Fruit fly (Drosophila melanogaster) whole organism, embryonic: ENCODE measurements around the gene CG11168.

Experiments used
- B-H1 ChIP-seq: fragments of 200-800 bp; sonication (Bioruptor generic); IDR thresholded peaks from 3 replicates; pipeline ENCODE4 v1.3.6; 2022; ENCODE audit warnings: missing biosample characterization, missing genetic modification characterization
- CG10654 ChIP-seq: fragments of 200-800 bp; sonication (Bioruptor generic); optimal IDR thresholded peaks from 2 replicates; lab custom pipeline; 2016; ENCODE audit warnings: missing biosample characterization, missing genetic modification characterization
- CG11093 ChIP-seq: fragments of 200-800 bp; sonication (Bioruptor generic); IDR thresholded peaks from 3 replicates; pipeline ENCODE4 v1.3.6; 2022; ENCODE audit warnings: missing biosample characterization, missing genetic modification characterization
- CG11560 ChIP-seq: fragments of 200-800 bp; sonication (Bioruptor generic); IDR thresholded peaks from 3 replicates; pipeline ENCODE4 v1.3.6; 2022; ENCODE audit warnings: missing biosample characterization, missing genetic modification characterization
- CG12769 ChIP-seq: fragments of 200-800 bp; sonication (Bioruptor generic); optimal IDR thresholded peaks from 2 replicates; lab custom pipeline; 2019; ENCODE audit warnings: missing biosample characterization, mild to moderate bottlenecking, missing genetic modification characterization, moderate library complexity
- CG14014 ChIP-seq: fragments of 200-800 bp; sonication (Bioruptor generic); IDR thresholded peaks from 2 replicates; pipeline ENCODE4 v1.3.6; 2022; ENCODE audit warnings: missing biosample characterization, missing genetic modification characterization
- CG14441 ChIP-seq: fragments of 200-800 bp; sonication (Bioruptor generic); IDR thresholded peaks from 2 replicates; pipeline ENCODE4 v1.3.6; 2022; ENCODE audit warnings: missing biosample characterization, missing genetic modification characterization
- CG17568 ChIP-seq: fragments of 200-800 bp; sonication (Bioruptor generic); optimal IDR thresholded peaks from 2 replicates; lab custom pipeline; 2018; ENCODE audit warnings: missing biosample characterization, mild to moderate bottlenecking, missing genetic modification characterization, moderate library complexity
- CG17912 ChIP-seq: fragments of 200-800 bp; sonication (Bioruptor generic); optimal IDR thresholded peaks from 2 replicates; lab custom pipeline; 2018; ENCODE audit warnings: missing biosample characterization, mild to moderate bottlenecking, missing genetic modification characterization
- CG18011 ChIP-seq: fragments of 200-800 bp; sonication (Bioruptor generic); optimal IDR thresholded peaks from 2 replicates; lab custom pipeline; 2017; ENCODE audit warnings: missing biosample characterization, missing genetic modification characterization, mild to moderate bottlenecking, moderate library complexity, missing genotype
- CG1832 ChIP-seq: fragments of 200-800 bp; sonication (Bioruptor generic); optimal IDR thresholded peaks from 2 replicates; lab custom pipeline; 2017; ENCODE audit warnings: missing biosample characterization, mild to moderate bottlenecking, missing genetic modification characterization, inconsistent platforms
- CG2199 ChIP-seq: fragments of 200-800 bp; sonication (Bioruptor generic); IDR thresholded peaks from 3 replicates; pipeline ENCODE4 v1.3.6; 2022; ENCODE audit warnings: missing biosample characterization, missing genetic modification characterization
- CG32532 ChIP-seq: fragments of 200-800 bp; sonication (Bioruptor generic); IDR thresholded peaks from 2 replicates; pipeline ENCODE4 v1.3.6; 2022; ENCODE audit warnings: missing biosample characterization, missing genetic modification characterization
- CG32772 ChIP-seq: fragments of 200-800 bp; sonication (Bioruptor generic); IDR thresholded peaks from 2 replicates; pipeline ENCODE4 v1.3.6; 2022; ENCODE audit warnings: missing biosample characterization, missing genetic modification characterization
- CG33557 ChIP-seq: fragments of 200-800 bp; sonication (Bioruptor generic); optimal IDR thresholded peaks from 2 replicates; lab custom pipeline; 2019; ENCODE audit warnings: missing biosample characterization, mild to moderate bottlenecking, missing genetic modification characterization, moderate library complexity
- CG6254 ChIP-seq: fragments of 200-800 bp; sonication (Bioruptor generic); optimal IDR thresholded peaks from 3 replicates; lab custom pipeline; 2017; ENCODE audit warnings: mild to moderate bottlenecking, missing biosample characterization, missing genetic modification reagents, missing genetic modification characterization
- CG6272 ChIP-seq: fragments of 200-800 bp; sonication (Bioruptor generic); IDR thresholded peaks from 2 replicates; pipeline ENCODE4 v1.3.6; 2022; ENCODE audit warnings: missing biosample characterization, missing genetic modification characterization
- CG7745 ChIP-seq: fragments of 200-800 bp; sonication (Bioruptor generic); optimal IDR thresholded peaks from 2 replicates; lab custom pipeline; 2018; ENCODE audit warnings: missing biosample characterization, mild to moderate bottlenecking, missing genetic modification characterization, moderate library complexity
- CG8359 ChIP-seq: fragments of 200-800 bp; sonication (Bioruptor generic); optimal IDR thresholded peaks from 2 replicates; lab custom pipeline; 2017; ENCODE audit warnings: missing biosample characterization, mild to moderate bottlenecking, missing genetic modification characterization, borderline replicate concordance
- CG9797 ChIP-seq: fragments of 200-800 bp; sonication (Bioruptor generic); optimal IDR thresholded peaks from 3 replicates; lab custom pipeline; 2018; ENCODE audit warnings: missing biosample characterization, mild to moderate bottlenecking, missing genetic modification characterization
- D19B ChIP-seq: fragments of 200-800 bp; sonication (Bioruptor generic); optimal IDR thresholded peaks from 2 replicates; lab custom pipeline; 2017; ENCODE audit warnings: missing biosample characterization, mild to moderate bottlenecking, missing genetic modification characterization
- E2f2 ChIP-seq: fragments of 200-800 bp; sonication (Bioruptor generic); IDR thresholded peaks from 2 replicates; pipeline ENCODE4 v1.3.6; 2022; ENCODE audit warnings: missing biosample characterization, missing genetic modification characterization
- GATAe ChIP-seq: fragments of 200-800 bp; sonication (Bioruptor generic); conservative IDR thresholded peaks from 2 replicates; pipeline ENCODE4 v1.3.6; 2022; ENCODE audit warnings: missing biosample characterization, missing genetic modification characterization
- Gsc ChIP-seq: fragments of 200-800 bp; sonication (Bioruptor generic); IDR thresholded peaks from 2 replicates; pipeline ENCODE4 v1.3.6; 2022; ENCODE audit warnings: missing biosample characterization, missing genetic modification characterization
- MBD-R2 ChIP-seq: fragments of 200-800 bp; sonication (Bioruptor generic); IDR thresholded peaks from 2 replicates; pipeline ENCODE4 v1.3.6; 2022; ENCODE audit warnings: missing biosample characterization, missing genetic modification characterization
- NC2β ChIP-seq: fragments of 200-800 bp; sonication (Bioruptor generic); optimal IDR thresholded peaks from 2 replicates; lab custom pipeline; 2016; ENCODE audit warnings: missing biosample characterization, missing genetic modification characterization
- Nf-YA ChIP-seq: fragments of 200-800 bp; sonication (Bioruptor generic); IDR thresholded peaks from 2 replicates; pipeline ENCODE4 v1.3.6; 2022; ENCODE audit warnings: missing biosample characterization, missing genetic modification characterization
- Ravus ChIP-seq: fragments of 200-800 bp; sonication (Bioruptor generic); IDR thresholded peaks from 2 replicates; pipeline ENCODE4 v1.3.6; 2022; ENCODE audit warnings: missing biosample characterization, missing genetic modification characterization
- Rfx ChIP-seq: fragments of 200-800 bp; sonication (Bioruptor generic); IDR thresholded peaks from 2 replicates; pipeline ENCODE4 v1.3.6; 2022; ENCODE audit warnings: missing biosample characterization, missing genetic modification characterization
- Scr ChIP-seq: fragments of 200-800 bp; sonication (Bioruptor generic); IDR thresholded peaks from 2 replicates; pipeline ENCODE4 v1.3.6; 2022; ENCODE audit warnings: missing biosample characterization, missing genetic modification characterization; ENCODE audit not compliant: partially characterized antibody
- Side ChIP-seq: fragments of 200-800 bp; sonication (Bioruptor generic); optimal IDR thresholded peaks from 2 replicates; lab custom pipeline; 2016; ENCODE audit warnings: missing biosample characterization, missing genetic modification characterization
- Sin3A ChIP-seq: fragments of >200 bp; optimal IDR thresholded peaks from 2 replicates; lab custom pipeline; 2018
- YL-1 ChIP-seq: fragments of 200-800 bp; sonication (Bioruptor generic); optimal IDR thresholded peaks from 3 replicates; lab custom pipeline; 2017; ENCODE audit warnings: missing biosample characterization, mild to moderate bottlenecking, missing genetic modification characterization
- abd-A ChIP-seq: fragments of 200-800 bp; sonication (Bioruptor generic); optimal IDR thresholded peaks from 3 replicates; lab custom pipeline; 2019; ENCODE audit warnings: missing biosample characterization, mild to moderate bottlenecking, missing genetic modification characterization, moderate library complexity
- amos ChIP-seq: fragments of 200-800 bp; sonication (Bioruptor generic); IDR thresholded peaks from 2 replicates; pipeline ENCODE4 v1.3.6; 2022; ENCODE audit warnings: missing biosample characterization, missing genetic modification characterization; ENCODE audit not compliant: partially characterized antibody
- ash1 ChIP-seq: fragments of 200-800 bp; sonication (Bioruptor generic); optimal IDR thresholded peaks from 2 replicates; lab custom pipeline; 2018; ENCODE audit warnings: missing biosample characterization, mild to moderate bottlenecking, missing genetic modification characterization
- cas ChIP-seq: fragments of 200-800 bp; sonication (Bioruptor generic); IDR thresholded peaks from 2 replicates; pipeline ENCODE4 v1.3.6; 2022; ENCODE audit warnings: missing biosample characterization, missing genetic modification characterization
- dimm ChIP-seq: fragments of 200-800 bp; sonication (Bioruptor generic); IDR thresholded peaks from 2 replicates; pipeline ENCODE4 v1.3.6; 2022; ENCODE audit warnings: missing biosample characterization, missing genetic modification characterization
- en ChIP-seq: fragments of 200-800 bp; sonication (Bioruptor generic); optimal IDR thresholded peaks from 2 replicates; lab custom pipeline; 2016; ENCODE audit warnings: missing biosample characterization, missing genetic modification characterization
- fd3F ChIP-seq: fragments of 200-800 bp; sonication (Bioruptor generic); optimal IDR thresholded peaks from 2 replicates; lab custom pipeline; 2018; ENCODE audit warnings: missing biosample characterization, mild to moderate bottlenecking, missing genetic modification characterization, moderate library complexity
- gcm2 ChIP-seq: fragments of 200-800 bp; sonication (Bioruptor generic); optimal IDR thresholded peaks from 2 replicates; lab custom pipeline; 2016; ENCODE audit warnings: missing biosample characterization, missing genetic modification characterization
- lbe ChIP-seq: fragments of 200-800 bp; sonication (Bioruptor generic); optimal IDR thresholded peaks from 2 replicates; lab custom pipeline; 2016; ENCODE audit warnings: missing biosample characterization, mild to moderate bottlenecking, missing genetic modification characterization
- otp ChIP-seq: fragments of 200-800 bp; sonication (Bioruptor generic); IDR thresholded peaks from 3 replicates; pipeline ENCODE4, ENCODE4 v1.3.6; 2022; ENCODE audit warnings: missing biosample characterization, missing genetic modification characterization
- pb ChIP-seq: fragments of 200-800 bp; sonication (Bioruptor generic); optimal IDR thresholded peaks from 3 replicates; lab custom pipeline; 2016; ENCODE audit warnings: missing biosample characterization, missing genetic modification characterization
- pfk ChIP-seq: fragments of 200-800 bp; sonication (Bioruptor generic); optimal IDR thresholded peaks from 2 replicates; lab custom pipeline; 2018; ENCODE audit warnings: missing biosample characterization, mild to moderate bottlenecking, missing genetic modification characterization, moderate library complexity
- psq ChIP-seq: fragments of 200-800 bp; sonication (Bioruptor generic); optimal IDR thresholded peaks from 2 replicates; lab custom pipeline; 2017; ENCODE audit warnings: missing biosample characterization, missing genetic modification characterization
- rib ChIP-seq: fragments of 200-800 bp; sonication (Bioruptor generic); IDR thresholded peaks from 2 replicates; pipeline ENCODE4 v1.3.6; 2022; ENCODE audit warnings: missing biosample characterization, missing genetic modification characterization
- unc-4 ChIP-seq: fragments of 200-800 bp; sonication (Bioruptor generic); IDR thresholded peaks from 2 replicates; pipeline ENCODE4 v1.3.6; 2022; ENCODE audit warnings: missing biosample characterization, missing genetic modification characterization; ENCODE audit not compliant: partially characterized antibody
- unpg ChIP-seq: fragments of 200-800 bp; sonication (Bioruptor generic); optimal IDR thresholded peaks from 3 replicates; lab custom pipeline; 2018; ENCODE audit warnings: missing biosample characterization, mild to moderate bottlenecking, missing genetic modification characterization, moderate library complexity
- vfl ChIP-seq: fragments of 200-800 bp; sonication (Bioruptor generic); optimal IDR thresholded peaks from 2 replicates; lab custom pipeline; 2016; ENCODE audit warnings: missing biosample characterization, missing genetic modification characterization
- vnd ChIP-seq: fragments of 200-800 bp; sonication (Bioruptor generic); IDR thresholded peaks from 3 replicates; pipeline ENCODE4 v1.3.6; 2022; ENCODE audit warnings: missing biosample characterization, missing genetic modification characterization; ENCODE audit not compliant: partially characterized antibody

The CG11168 gene

DNA sequence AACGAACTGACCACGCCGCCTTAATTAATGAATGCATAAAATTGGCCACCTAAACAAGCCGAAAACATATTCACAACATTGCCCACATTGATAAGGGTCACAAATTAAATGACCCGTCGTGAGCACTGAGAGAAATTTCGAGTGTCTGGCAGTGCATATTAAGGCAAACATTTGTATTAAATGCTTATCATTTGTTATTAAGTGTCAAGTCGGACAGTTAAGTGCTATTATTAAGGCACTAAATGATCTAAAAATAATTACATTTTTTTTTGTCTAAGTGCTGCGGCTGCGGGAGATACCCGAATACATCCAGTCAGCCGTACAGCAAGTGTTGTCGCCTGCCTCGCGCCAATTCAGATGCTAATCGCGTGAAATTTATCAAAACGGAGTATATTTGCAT is 44.6 kb downstream of the CG11168 start (continued):
- TF ChIP-seq CG17568 (GFP tag; lab: Kevin White, UChicago) (no peak), YL-1 (no peak), ash1 (no peak), CG9797 (GFP tag; lab: Kevin White, UChicago) (no peak), CG8359 (GFP tag; lab: Kevin White, UChicago) (peak; percentile 1), cas (GFP tag; lab: Robert Waterston, UW) (0 out of 2 replicates have a peak, but pooled peaks have one; percentile 19), lbe (GFP tag; lab: Kevin White, UChicago) (peak; percentile 24), vfl (GFP tag; lab: Kevin White, UChicago) (no peak), CG32532 (GFP tag; lab: Robert Waterston, UW) (peak; percentile 77), CG11560 (tag; lab: Robert Waterston, UW) (0 out of 3 replicates have a peak, but pooled peaks have one; percentile 41), Scr (GFP tag; lab: Robert Waterston, UW) (no peak), CG7745 (tag; lab: Kevin White, UChicago) (no peak), rib (GFP tag; lab: Robert Waterston, UW) (0 out of 2 replicates have a peak, but pooled peaks have one; percentile 15), Gsc (GFP tag; lab: Robert Waterston, UW) (0 out of 2 replicates have a peak, but pooled peaks have one; percentile 19), psq (GFP tag; lab: Kevin White, UChicago) (no peak), CG14441 (peak; percentile 87), vnd (GFP tag; lab: Robert Waterston, UW) (no peak), en (GFP tag; lab: Kevin White, UChicago) (peak; percentile 33), MBD-R2 (GFP tag; lab: Robert Waterston, UW) (peak; percentile 40; the same call in 1 of the 2 replicates), abd-A (no peak), Nf-YA (GFP tag; lab: Robert Waterston, UW) (peak; percentile 57; the same call in 1 of the 2 replicates), amos (no peak), CG11093 (peak; percentile 54; the same call in 1 of the 3 replicates), CG6272 (GFP tag; lab: Robert Waterston, UW) (0 out of 2 replicates have a peak, but pooled peaks have one; percentile 22), CG12769 (peak; percentile 88), Ravus (GFP tag; lab: Robert Waterston, UW) (no peak; the same call in 1 of the 2 replicates), gcm2 (GFP tag; lab: Kevin White, UChicago) (peak; percentile 25), B-H1 (peak; percentile 66), CG33557 (GFP tag; lab: Kevin White, UChicago) (no peak), otp (GFP tag; lab: Robert Waterston, UW) (peak; percentile 54; the same call in 2 of the 3 replicates), unpg (GFP tag; lab: Kevin White, UChicago) (peak; percentile 77), CG10654 (peak; percentile 51), Sin3A (lab: Kevin White, UChicago) (no peak), CG2199 (no peak), pb (GFP tag; lab: Kevin White, UChicago) (peak; percentile 8), CG17912 (no peak), NC2β (GFP tag; lab: Kevin White, UChicago) (no peak), CG14014 (GFP tag; lab: Robert Waterston, UW) (no peak), Rfx (GFP tag; lab: Robert Waterston, UW) (peak; percentile 82; the same call in 1 of the 2 replicates), D19B (GFP tag; lab: Kevin White, UChicago) (peak; percentile 27), CG1832 (GFP tag; lab: Kevin White, UChicago) (no peak), E2f2 (GFP tag; lab: Robert Waterston, UW) (peak; percentile 40; the same call in 1 of the 2 replicates), GATAe (GFP tag; lab: Robert Waterston, UW) (no peak), fd3F (GFP tag; lab: Kevin White, UChicago) (peak; percentile 27), CG6254 (GFP tag; lab: Kevin White, UChicago) (no peak), CG18011 (GFP tag; lab: Kevin White, UChicago) (no peak), pfk (GFP tag; lab: Kevin White, UChicago) (no peak), dimm (GFP tag; lab: Robert Waterston, UW) (no peak), Side (GFP tag; lab: Kevin White, UChicago) (no peak), unc-4 (no peak), CG32772 (GFP tag; lab: Robert Waterston, UW) (peak; percentile 67)
